Worm (Caenorhabditis elegans) whole organism, L4 larva: ENCODE results near the gene fbxa-133.

Experiments used
- F49E8.2 ChIP-seq: sonication (generic microtip); optimal IDR thresholded peaks from 2 replicates; lab custom pipeline; 2016; ENCODE audit warnings: missing compliant biosample characterization, mild to moderate bottlenecking, missing genetic modification characterization, borderline replicate concordance
- ceh-82 ChIP-seq: sonication (generic microtip); optimal IDR thresholded peaks from 2 replicates; lab custom pipeline; 2017; ENCODE audit warnings: missing biosample characterization, missing genetic modification characterization
- nhr-25 ChIP-seq: sonication (generic microtip); optimal IDR thresholded peaks from 2 replicates; lab custom pipeline; 2017; ENCODE audit warnings: missing genetic modification characterization, mild to moderate bottlenecking, missing compliant biosample characterization, antibody characterized with exemption, moderate library complexity, borderline replicate concordance; ENCODE audit not compliant: insufficient read depth
- pqm-1 ChIP-seq: sonication (generic microtip); optimal IDR thresholded peaks from 2 replicates; lab custom pipeline; 2017; ENCODE audit warnings: missing biosample characterization, missing genetic modification characterization
- rbr-2 ChIP-seq: sonication (generic microtip); optimal IDR thresholded peaks from 2 replicates; lab custom pipeline; 2016; ENCODE audit warnings: missing genotype, missing genetic modification characterization, missing compliant biosample characterization
- set-16 ChIP-seq: fragments of 200-800 bp; sonication (Bioruptor generic); IDR thresholded peaks from 2 replicates; pipeline ENCODE4 v1.3.6; 2022; ENCODE audit warnings: missing genetic modification reagents, missing genetic modification characterization, missing compliant biosample characterization
- snpc-4 ChIP-seq: fragments of 150-350 bp; optimal IDR thresholded peaks from 2 replicates; lab custom pipeline; 2014; ENCODE audit warnings: missing biosample characterization, missing genetic modification characterization
- zip-11 ChIP-seq: fragments of 200-800 bp; sonication (Bioruptor generic); IDR thresholded peaks from 2 replicates; pipeline ENCODE4 v1.3.6; 2022; ENCODE audit warnings: missing genetic modification characterization, missing compliant biosample characterization

ce11 chrV:17616807-17617206 is 32.2 kb downstream of the fbxa-133 start, which contains the start of gene Y6G8.6:
- TF ChIP-seq pqm-1 (tag; lab: Kevin White, UChicago) (peak; percentile 51), snpc-4 (no peak), set-16 (GFP tag; lab: Robert Waterston, UW) (no peak), zip-11 (GFP tag; lab: Robert Waterston, UW) (no peak), nhr-25 (tag; lab: Kevin White, UChicago) (no peak), ceh-82 (tag; lab: Kevin White, UChicago) (no peak), rbr-2 (tag; lab: Kevin White, UChicago) (no peak), F49E8.2 (no peak)
